Fruit fly (Drosophila melanogaster) whole organism, embryonic: ENCODE results near the gene CG12640.

Experiments
- Abd-B ChIP-seq: fragments of 200-800 bp; sonication (Bioruptor generic); optimal IDR thresholded peaks from 2 replicates; lab custom pipeline; 2018; ENCODE audit warnings: missing biosample characterization, mild to moderate bottlenecking, missing genetic modification characterization, moderate library complexity
- Aef1 ChIP-seq: fragments of 200-800 bp; sonication (Bioruptor generic); IDR thresholded peaks from 3 replicates; pipeline ENCODE4 v1.3.6; 2022; ENCODE audit warnings: missing biosample characterization, missing genetic modification characterization
- CG10267 ChIP-seq: fragments of 200-800 bp; sonication (Bioruptor generic); optimal IDR thresholded peaks from 2 replicates; lab custom pipeline; 2018; ENCODE audit warnings: missing biosample characterization, mild to moderate bottlenecking, missing genetic modification characterization, moderate library complexity
- CG11456 ChIP-seq: fragments of 200-800 bp; sonication (Bioruptor generic); IDR thresholded peaks from 3 replicates; pipeline ENCODE4 v1.3.6; 2022; ENCODE audit warnings: missing biosample characterization, missing genetic modification characterization
- CG1233 ChIP-seq: fragments of 200-800 bp; sonication (Bioruptor generic); optimal IDR thresholded peaks from 4 replicates; lab custom pipeline; 2018; ENCODE audit warnings: missing biosample characterization, mild to moderate bottlenecking, missing genetic modification characterization
- CG14014 ChIP-seq: fragments of 200-800 bp; sonication (Bioruptor generic); IDR thresholded peaks from 2 replicates; pipeline ENCODE4 v1.3.6; 2022; ENCODE audit warnings: missing biosample characterization, missing genetic modification characterization
- CG15011 ChIP-seq: fragments of 200-800 bp; sonication (Bioruptor generic); optimal IDR thresholded peaks from 3 replicates; lab custom pipeline; 2018; ENCODE audit warnings: missing biosample characterization, mild to moderate bottlenecking, missing genetic modification characterization
- CG15269 ChIP-seq: fragments of 200-800 bp; sonication (Bioruptor generic); optimal IDR thresholded peaks from 2 replicates; lab custom pipeline; 2018; ENCODE audit warnings: missing biosample characterization, mild to moderate bottlenecking, missing genetic modification characterization, moderate library complexity
- CG17385 ChIP-seq: fragments of 200-800 bp; sonication (Bioruptor generic); optimal IDR thresholded peaks from 3 replicates; lab custom pipeline; 2018; ENCODE audit warnings: missing biosample characterization, mild to moderate bottlenecking, missing genetic modification characterization
- CG17612 ChIP-seq: fragments of 200-800 bp; sonication (Bioruptor generic); IDR thresholded peaks from 2 replicates; pipeline ENCODE4 v1.3.6; 2022; ENCODE audit warnings: missing biosample characterization, missing genetic modification characterization
- CG17802 ChIP-seq: fragments of 200-800 bp; sonication (Bioruptor generic); optimal IDR thresholded peaks from 2 replicates; lab custom pipeline; 2018; ENCODE audit warnings: missing biosample characterization, mild to moderate bottlenecking, missing genetic modification characterization, moderate library complexity
- CG2678 ChIP-seq: fragments of 200-800 bp; sonication (Bioruptor generic); optimal IDR thresholded peaks from 3 replicates; lab custom pipeline; 2019; ENCODE audit warnings: missing biosample characterization, mild to moderate bottlenecking, missing genetic modification characterization, moderate library complexity
- CG30020 ChIP-seq: fragments of 200-800 bp; optimal IDR thresholded peaks from 2 replicates; lab custom pipeline; 2019; ENCODE audit warnings: missing biosample characterization, mild to moderate bottlenecking, missing genetic modification characterization, moderate library complexity
- CG31224 ChIP-seq: fragments of 200-800 bp; sonication (Bioruptor generic); IDR thresholded peaks from 2 replicates; pipeline ENCODE4 v1.3.6; 2022; ENCODE audit warnings: missing biosample characterization, missing genetic modification characterization
- CG31388 ChIP-seq: fragments of 200-800 bp; sonication (Bioruptor generic); optimal IDR thresholded peaks from 2 replicates; lab custom pipeline; 2016; ENCODE audit warnings: missing biosample characterization, missing genetic modification characterization
- CG32532 ChIP-seq: fragments of 200-800 bp; sonication (Bioruptor generic); IDR thresholded peaks from 2 replicates; pipeline ENCODE4 v1.3.6; 2022; ENCODE audit warnings: missing biosample characterization, missing genetic modification characterization
- CG33213 ChIP-seq: fragments of 200-800 bp; sonication (Bioruptor generic); optimal IDR thresholded peaks from 3 replicates; lab custom pipeline; 2016; ENCODE audit warnings: missing biosample characterization, missing genetic modification characterization
- CG33557 ChIP-seq: fragments of 200-800 bp; sonication (Bioruptor generic); optimal IDR thresholded peaks from 2 replicates; lab custom pipeline; 2019; ENCODE audit warnings: missing biosample characterization, mild to moderate bottlenecking, missing genetic modification characterization, moderate library complexity
- CG5180 ChIP-seq: fragments of 200-800 bp; sonication (Bioruptor generic); optimal IDR thresholded peaks from 3 replicates; lab custom pipeline; 2017; ENCODE audit warnings: missing biosample characterization, missing genetic modification characterization, mild to moderate bottlenecking, moderate library complexity, missing genetic modification reagents
- CG8089 ChIP-seq: fragments of 200-800 bp; sonication (Bioruptor generic); optimal IDR thresholded peaks from 3 replicates; lab custom pipeline; 2016; ENCODE audit warnings: missing biosample characterization, missing genetic modification characterization
- CG9876 ChIP-seq: fragments of 200-800 bp; sonication (Bioruptor generic); optimal IDR thresholded peaks from 2 replicates; lab custom pipeline; 2016; ENCODE audit warnings: missing biosample characterization, missing genetic modification characterization
- Doc2 ChIP-seq: fragments of 200-800 bp; sonication (Bioruptor generic); IDR thresholded peaks from 2 replicates; pipeline ENCODE4 v1.3.6; 2022; ENCODE audit warnings: missing biosample characterization, missing genetic modification characterization
- Elba2 ChIP-seq: fragments of 200-800 bp; sonication (Bioruptor generic); optimal IDR thresholded peaks from 3 replicates; lab custom pipeline; 2016; ENCODE audit warnings: missing biosample characterization, missing genetic modification characterization
- Ets65A ChIP-seq: fragments of 200-800 bp; sonication (Bioruptor generic); peaks from one replicate; lab custom pipeline; 2016; ENCODE audit warnings: missing biosample characterization, missing genetic modification characterization
- Hsf ChIP-seq: fragments of 200-800 bp; sonication (Bioruptor generic); optimal IDR thresholded peaks from 3 replicates; lab custom pipeline; 2016; ENCODE audit warnings: missing biosample characterization, missing genetic modification characterization
- Meics ChIP-seq: fragments of 200-800 bp; sonication (Bioruptor generic); optimal IDR thresholded peaks from 2 replicates; lab custom pipeline; 2017; ENCODE audit warnings: missing biosample characterization, mild to moderate bottlenecking, missing genetic modification characterization
- NC2β ChIP-seq: fragments of 200-800 bp; sonication (Bioruptor generic); optimal IDR thresholded peaks from 2 replicates; lab custom pipeline; 2016; ENCODE audit warnings: missing biosample characterization, missing genetic modification characterization
- Oli ChIP-seq: fragments of 200-800 bp; sonication (Bioruptor generic); optimal IDR thresholded peaks from 2 replicates; lab custom pipeline; 2018; ENCODE audit warnings: missing biosample characterization, mild to moderate bottlenecking, missing genetic modification characterization, moderate library complexity
- Six4 ChIP-seq: fragments of 200-800 bp; sonication (Bioruptor generic); optimal IDR thresholded peaks from 2 replicates; lab custom pipeline; 2016; ENCODE audit warnings: missing biosample characterization, missing genetic modification characterization
- Sox102F ChIP-seq: fragments of 200-800 bp; sonication (Bioruptor generic); optimal IDR thresholded peaks from 2 replicates; lab custom pipeline; 2018; ENCODE audit warnings: missing biosample characterization, mild to moderate bottlenecking, missing genetic modification characterization, moderate library complexity
- Xrp1 ChIP-seq: fragments of 200-800 bp; sonication (Bioruptor generic); IDR thresholded peaks from 2 replicates; pipeline ENCODE4 v1.3.6; 2022; ENCODE audit warnings: missing biosample characterization, missing genetic modification characterization
- eyg ChIP-seq: fragments of 200-800 bp; sonication (Bioruptor generic); optimal IDR thresholded peaks from 3 replicates; lab custom pipeline; 2016; ENCODE audit warnings: missing biosample characterization, missing genetic modification characterization
- gsb-n ChIP-seq: fragments of 200-800 bp; sonication (Bioruptor generic); optimal IDR thresholded peaks from 3 replicates; lab custom pipeline; 2018; ENCODE audit warnings: missing biosample characterization, mild to moderate bottlenecking, missing genetic modification characterization
- hth ChIP-seq: fragments of >200 bp; optimal IDR thresholded peaks from 2 replicates; lab custom pipeline; 2017; ENCODE audit warnings: inconsistent platforms
- ind ChIP-seq: fragments of 200-800 bp; sonication (Bioruptor generic); optimal IDR thresholded peaks from 3 replicates; lab custom pipeline; 2016; ENCODE audit warnings: missing biosample characterization, missing genetic modification characterization
- jigr1 ChIP-seq: fragments of 200-800 bp; sonication (Bioruptor generic); IDR thresholded peaks from 3 replicates; pipeline ENCODE4 v1.3.6; 2022; ENCODE audit warnings: missing biosample characterization, missing genetic modification characterization
- jing ChIP-seq: fragments of 200-800 bp; sonication (Bioruptor generic); optimal IDR thresholded peaks from 2 replicates; lab custom pipeline; 2018; ENCODE audit warnings: missing biosample characterization, mild to moderate bottlenecking, missing genetic modification characterization
- lbe ChIP-seq: fragments of 200-800 bp; sonication (Bioruptor generic); optimal IDR thresholded peaks from 2 replicates; lab custom pipeline; 2016; ENCODE audit warnings: missing biosample characterization, mild to moderate bottlenecking, missing genetic modification characterization
- nom ChIP-seq: fragments of 200-800 bp; sonication (Bioruptor generic); optimal IDR thresholded peaks from 2 replicates; lab custom pipeline; 2017; ENCODE audit warnings: missing biosample characterization, missing genetic modification characterization, mild to moderate bottlenecking, moderate library complexity, missing genetic modification reagents
- org-1 ChIP-seq: fragments of 200-800 bp; sonication (Bioruptor generic); optimal IDR thresholded peaks from 2 replicates; lab custom pipeline; 2017; ENCODE audit warnings: missing biosample characterization, missing genetic modification characterization
- otp ChIP-seq: fragments of 200-800 bp; sonication (Bioruptor generic); IDR thresholded peaks from 3 replicates; pipeline ENCODE4, ENCODE4 v1.3.6; 2022; ENCODE audit warnings: missing biosample characterization, missing genetic modification characterization
- pan ChIP-seq, 4 experiments: fragments of >200 bp in 3 of 4; fragments of 200-800 bp in 1 of 4; sonication (Bioruptor generic) in 1 of 4; optimal IDR thresholded peaks in 3 of 4; IDR thresholded peaks in 1 of 4; 2 replicates each; pipeline versions ENCODE4 v1.3.6 to Lab custom; 2017 to 2022; ENCODE audit warnings: missing biosample characterization in 2 of 4, missing genetic modification characterization in 2 of 4, mixed read lengths in 1 of 4
- pita ChIP-seq: fragments of 200-800 bp; sonication (Bioruptor generic); optimal IDR thresholded peaks from 2 replicates; lab custom pipeline; 2017; ENCODE audit warnings: missing biosample characterization, mild to moderate bottlenecking, missing genetic modification characterization
- pros ChIP-seq: fragments of 200-800 bp; sonication (Bioruptor generic); optimal IDR thresholded peaks from 3 replicates; lab custom pipeline; 2019; ENCODE audit warnings: missing biosample characterization, mild to moderate bottlenecking, missing genetic modification characterization, moderate library complexity
- repo ChIP-seq: fragments of 200-800 bp; sonication (Bioruptor generic); optimal IDR thresholded peaks from 2 replicates; lab custom pipeline; 2016; ENCODE audit warnings: missing biosample characterization, missing genetic modification characterization
- stc ChIP-seq: fragments of 200-800 bp; sonication (Bioruptor generic); IDR thresholded peaks from 2 replicates; pipeline ENCODE4 v1.3.6; 2022; ENCODE audit warnings: missing biosample characterization, missing genetic modification characterization
- tap ChIP-seq: fragments of 200-800 bp; optimal IDR thresholded peaks from 3 replicates; lab custom pipeline; 2019; ENCODE audit warnings: missing biosample characterization, mild to moderate bottlenecking, missing genetic modification characterization, moderate library complexity
- tup ChIP-seq: fragments of 200-800 bp; sonication (Bioruptor generic); optimal IDR thresholded peaks from 2 replicates; lab custom pipeline; 2016; ENCODE audit warnings: missing biosample characterization, mild to moderate bottlenecking, missing genetic modification characterization, moderate library complexity
- unpg ChIP-seq: fragments of 200-800 bp; sonication (Bioruptor generic); optimal IDR thresholded peaks from 3 replicates; lab custom pipeline; 2018; ENCODE audit warnings: missing biosample characterization, mild to moderate bottlenecking, missing genetic modification characterization, moderate library complexity
- z ChIP-seq: fragments of 200-800 bp; sonication (Bioruptor generic); IDR thresholded peaks from 3 replicates; pipeline ENCODE4 v1.3.6; 2022; ENCODE audit warnings: missing biosample characterization, missing genetic modification characterization

Gene CG12640

DNA sequence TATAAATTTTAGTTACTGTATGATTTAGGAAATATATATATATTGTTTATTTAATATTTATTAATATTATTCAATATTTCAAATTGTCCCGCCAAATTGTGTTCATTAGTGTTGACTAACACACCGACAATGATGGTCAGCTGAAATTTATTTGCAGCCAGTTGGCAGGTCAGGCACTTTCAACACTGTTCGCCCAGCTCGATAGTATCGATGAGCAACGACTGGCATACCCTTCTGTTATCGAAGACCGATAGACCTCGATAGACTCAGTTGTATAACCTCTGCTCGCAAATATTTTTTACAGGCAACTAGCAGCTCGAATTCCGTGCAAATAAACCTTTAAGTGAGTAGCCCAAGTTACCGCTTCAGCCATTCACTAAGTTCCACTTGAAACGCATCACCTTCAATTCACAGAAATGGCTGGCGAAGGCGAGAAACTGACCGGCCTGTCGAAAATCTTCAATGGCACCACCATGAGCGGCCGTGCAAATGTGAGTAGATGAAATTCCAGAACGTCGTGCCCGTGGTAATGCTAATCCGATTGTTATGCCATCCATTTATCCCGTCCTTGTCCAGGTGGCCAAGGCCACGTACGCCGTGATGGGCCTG, 28.0 kb upstream of the CG12640 start, which contains the start of gene Neb-cGP (continued):
- TF ChIP-seq CG10267 (tag; lab: Kevin White, UChicago) (peak; percentile 99), Abd-B (GFP tag; lab: Kevin White, UChicago) (no peak), CG14014 (GFP tag; lab: Robert Waterston, UW) (peak; percentile 50; the same call in 1 of the 2 replicates), tap (tag; lab: Kevin White, UChicago) (peak; percentile 42), nom (GFP tag; lab: Kevin White, UChicago) (peak; percentile 35), gsb-n (tag; lab: Kevin White, UChicago) (peak; percentile 28), pros (GFP tag; lab: Kevin White, UChicago) (no peak), CG9876 (GFP tag; lab: Kevin White, UChicago) (peak; percentile 40), Sox102F (GFP tag; lab: Kevin White, UChicago) (no peak), CG15011 (GFP tag; lab: Kevin White, UChicago) (no peak), CG31224 (GFP tag; lab: Robert Waterston, UW) (peak; percentile 14; the same call in 1 of the 2 replicates), jing (GFP tag; lab: Kevin White, UChicago) (no peak), CG30020 (peak; percentile 45), CG8089 (GFP tag; lab: Kevin White, UChicago) (no peak), CG11456 (GFP tag; lab: Robert Waterston, UW) (peak; percentile 76; the same call in 2 of the 3 replicates), CG17385 (GFP tag; lab: Kevin White, UChicago) (peak; percentile 48), CG15269 (peak; percentile 52), eyg (peak; percentile 32), CG17612 (GFP tag; lab: Robert Waterston, UW) (peak; percentile 42; the same call in 1 of the 2 replicates), Oli (tag; lab: Kevin White, UChicago) (no peak), pita (GFP tag; lab: Kevin White, UChicago) (no peak), pan (optimal IDR thresholded peaks at IDR 0.05; lab: Kevin White, UChicago) (no peak), pan (GFP tag; optimal IDR thresholded peaks at IDR 0.05 in 1 of 2, IDR thresholded peaks at IDR 0.05 in 1 of 2) (no peak), z (no peak), CG33557 (GFP tag; lab: Kevin White, UChicago) (peak; percentile 30), NC2β (GFP tag; lab: Kevin White, UChicago) (peak; percentile 61), org-1 (GFP tag; lab: Kevin White, UChicago) (no peak), CG17802 (tag; lab: Kevin White, UChicago) (peak; percentile 20), Doc2 (GFP tag; lab: Robert Waterston, UW) (no peak), CG2678 (tag; lab: Kevin White, UChicago) (peak; percentile 38), Meics (GFP tag; lab: Kevin White, UChicago) (peak; percentile 43), CG33213 (peak; percentile 66), unpg (GFP tag; lab: Kevin White, UChicago) (peak; percentile 40), Elba2 (GFP tag; lab: Kevin White, UChicago) (no peak), Ets65A (GFP tag; lab: Kevin White, UChicago) (peak; percentile 96), Hsf (GFP tag; lab: Kevin White, UChicago) (peak; percentile 51), tup (peak; percentile 25), lbe (GFP tag; lab: Kevin White, UChicago) (peak; percentile 61), repo (peak; percentile 35), stc (GFP tag; lab: Robert Waterston, UW) (0 out of 2 replicates have a peak, but pooled peaks have one; percentile 16), Aef1 (GFP tag; lab: Robert Waterston, UW) (peak; percentile 31; the same call in 1 of the 3 replicates), hth (lab: Kevin White, UChicago) (no peak), CG1233 (GFP tag; lab: Kevin White, UChicago) (peak; percentile 37), Six4 (GFP tag; lab: Kevin White, UChicago) (peak; percentile 38), CG5180 (GFP tag; lab: Kevin White, UChicago) (no peak), CG31388 (no peak), CG32532 (GFP tag; lab: Robert Waterston, UW) (peak; percentile 69; the same call in 1 of the 2 replicates), otp (GFP tag; lab: Robert Waterston, UW) (no peak), jigr1 (GFP tag; lab: Robert Waterston, UW) (no peak), Xrp1 (peak; percentile 48; the same call in 1 of the 2 replicates), ind (peak; percentile 66)
